Fruit fly (Drosophila melanogaster): Measurements from ENCODE around the gene CG4022.

CG4022 gene

dm6 chr3L:9451522-9452118 is 41.0 kb upstream of the CG4022 start, which contains the start of the genes CG3448 and ghi:
Gene CG3448, minus strand, starts transcription at chr3L:9451572.
Gene ghi, plus strand, starts transcription at chr3L:9451876.
- TF ChIP-seq Eip93F (GFP tag; optimal IDR thresholded peaks at IDR 0.05) (peak; percentile 64), spab (GFP tag; optimal IDR thresholded peaks at IDR 0.05) (no peak), cyc (GFP tag; optimal IDR thresholded peaks at IDR 0.05) (peak; percentile 67), CG6792 (GFP tag; optimal IDR thresholded peaks at IDR 0.05) (peak; percentile 48), fd59A (GFP tag; optimal IDR thresholded peaks at IDR 0.05) (no peak), Eip75B (GFP tag; optimal IDR thresholded peaks at IDR 0.05) (peak; percentile 72), ss (GFP tag; optimal IDR thresholded peaks at IDR 0.05) (peak in 1 of 2 experiments; percentile 66), svp (GFP tag) (peak; percentile 84), Sox14 (GFP tag; optimal IDR thresholded peaks at IDR 0.05) (peak; percentile 30), Hr39 (GFP tag; optimal IDR thresholded peaks at IDR 0.05) (peak; percentile 28), OdsH (GFP tag; optimal IDR thresholded peaks at IDR 0.05) (no peak), CG34406 (GFP tag; optimal IDR thresholded peaks at IDR 0.05) (peak; percentile 19), CG11902 (GFP tag; optimal IDR thresholded peaks at IDR 0.05) (no peak), Sox15 (GFP tag; optimal IDR thresholded peaks at IDR 0.05) (no peak), achi (GFP tag; optimal IDR thresholded peaks at IDR 0.05) (peak; percentile 60), Blimp-1 (GFP tag; optimal IDR thresholded peaks at IDR 0.05) (peak; percentile 25), CG7368 (GFP tag; optimal IDR thresholded peaks at IDR 0.05) (peak; percentile 54), vri (GFP tag; optimal IDR thresholded peaks at IDR 0.05) (peak; percentile 32), Hr4 (GFP tag; optimal IDR thresholded peaks at IDR 0.05) (peak; percentile 66), CG11294 (GFP tag; IDR thresholded peaks at IDR 0.05) (no peak), CG15336 (GFP tag; IDR thresholded peaks at IDR 0.05) (0 out of 2 replicates have a peak, but pooled peaks have one; percentile 25), CG8119 (GFP tag; IDR thresholded peaks at IDR 0.05) (no peak), CG10669 (GFP tag; optimal IDR thresholded peaks at IDR 0.05) (peak; percentile 32), topi (GFP tag; optimal IDR thresholded peaks at IDR 0.05) (peak; percentile 55), lz (GFP tag; optimal IDR thresholded peaks at IDR 0.05) (peak; percentile 61), dac (GFP tag; optimal IDR thresholded peaks at IDR 0.05) (no peak), Sox102F (GFP tag; optimal IDR thresholded peaks at IDR 0.05) (no peak), CG8632 (GFP tag; optimal IDR thresholded peaks at IDR 0.05) (peak; percentile 9), fd85E (GFP tag; optimal IDR thresholded peaks at IDR 0.05) (peak; percentile 22), eg (GFP tag; IDR thresholded peaks at IDR 0.05) (peak; percentile 55; the same call in 2 of the 3 replicates), net (GFP tag; optimal IDR thresholded peaks at IDR 0.05) (peak; percentile 47), dsx (GFP tag; optimal IDR thresholded peaks at IDR 0.05; ENCODE audit: poor library complexity, severe bottlenecking) (peak; percentile 58), Gug (GFP tag; IDR thresholded peaks at IDR 0.05) (peak; percentile 49; the same call in 1 of the 2 replicates), salr (GFP tag; optimal IDR thresholded peaks at IDR 0.05) (no peak), CG9139 (GFP tag; optimal IDR thresholded peaks at IDR 0.05) (no peak), CG1621 (tag; optimal IDR thresholded peaks at IDR 0.05) (peak; percentile 11), Eip78C (GFP tag) (peak; percentile 89), CG6854 (GFP tag; optimal IDR thresholded peaks at IDR 0.05) (peak; percentile 22), CG6163 (GFP tag; IDR thresholded peaks at IDR 0.05) (no peak), Ets96B (tag; optimal IDR thresholded peaks at IDR 0.05) (peak; percentile 56), Smox (GFP tag; optimal IDR thresholded peaks at IDR 0.05) (no peak), Lpt (GFP tag; optimal IDR thresholded peaks at IDR 0.05) (peak; percentile 56), CG16779 (tag; optimal IDR thresholded peaks at IDR 0.05) (no peak), CG3032 (tag; optimal IDR thresholded peaks at IDR 0.05) (peak; percentile 70), CG6808 (GFP tag; optimal IDR thresholded peaks at IDR 0.05) (peak; percentile 52), Hr38 (GFP tag; optimal IDR thresholded peaks at IDR 0.05) (no peak), CG31627 (GFP tag; optimal IDR thresholded peaks at IDR 0.05) (peak; percentile 23), CG6276 (GFP tag; optimal IDR thresholded peaks at IDR 0.05) (no peak), fkh (GFP tag; optimal IDR thresholded peaks at IDR 0.05) (peak; percentile 94), acj6 (GFP tag; optimal IDR thresholded peaks at IDR 0.05) (peak; percentile 58), CG8319 (GFP tag; optimal IDR thresholded peaks at IDR 0.05) (no peak)
